Fruit fly (Drosophila melanogaster): ENCODE data around the gene TfIIEalpha.

- no peak for TF ChIP-seq Vsx2 (GFP tag; optimal IDR thresholded peaks at IDR 0.05; ENCODE audit: partially characterized antibody)
- no peak for TF ChIP-seq Dfd (GFP tag; optimal IDR thresholded peaks at IDR 0.05)
- no peak for TF ChIP-seq Hr78 (GFP tag; optimal IDR thresholded peaks at IDR 0.05)
- TF ChIP-seq pan (optimal IDR thresholded peaks at IDR 0.05) = no peak
- no peak for TF ChIP-seq Abd-B (GFP tag; optimal IDR thresholded peaks at IDR 0.05)
- no peak for TF ChIP-seq usp (GFP tag; optimal IDR thresholded peaks at IDR 0.05)
- TF ChIP-seq h (GFP tag; optimal IDR thresholded peaks at IDR 0.05) = peak; percentile 37
- no peak for TF ChIP-seq lola (GFP tag; optimal IDR thresholded peaks at IDR 0.05)
- TF ChIP-seq br (GFP tag; optimal IDR thresholded peaks at IDR 0.05) = no peak
- TF ChIP-seq CrebA (GFP tag; optimal IDR thresholded peaks at IDR 0.05; ENCODE audit: borderline replicate concordance) = no peak
- TF ChIP-seq CG32264 (GFP tag; optimal IDR thresholded peaks at IDR 0.05) = no peak
- no peak for TF ChIP-seq jim (GFP tag; optimal IDR thresholded peaks at IDR 0.05)
These were observed 35.1 kb downstream of the TfIIEalpha start for dm6 chr3L:11716899-11717298.
